Worm (Caenorhabditis elegans) whole organism, L4 larva: ENCODE data around the gene odr-7.

Experiments used
- F10B5.3 ChIP-seq: sonication (generic microtip); optimal IDR thresholded peaks from 2 replicates; lab custom pipeline; 2016; ENCODE audit warnings: mild to moderate bottlenecking, missing genetic modification characterization, missing compliant biosample characterization
- F37D6.2 ChIP-seq: sonication (generic microtip); optimal IDR thresholded peaks from 2 replicates; lab custom pipeline; 2016; ENCODE audit warnings: mild to moderate bottlenecking, missing genetic modification characterization, missing compliant biosample characterization
- Y48G9A.11 ChIP-seq: fragments of 200-800 bp; sonication (Bioruptor generic); IDR thresholded peaks from 2 replicates; pipeline ENCODE4 v1.3.6; 2022; ENCODE audit warnings: missing genetic modification reagents, missing genetic modification characterization, missing compliant biosample characterization
- Y5F2A.4 ChIP-seq: fragments of 200-800 bp; sonication (Bioruptor generic); optimal IDR thresholded peaks from 2 replicates; lab custom pipeline; 2018; ENCODE audit warnings: mild to moderate bottlenecking, missing genetic modification characterization, missing compliant biosample characterization
- aha-1 ChIP-seq: fragments of 150-350 bp; peaks from one replicate; lab custom pipeline; 2014; ENCODE audit warnings: missing biosample characterization, missing genetic modification characterization
- arid-1 ChIP-seq: fragments of 200-800 bp; sonication (Bioruptor generic); conservative IDR thresholded peaks from 2 replicates; pipeline ENCODE4 v1.3.6; 2022; ENCODE audit warnings: missing genetic modification reagents, missing genetic modification characterization, missing compliant biosample characterization
- attf-4 ChIP-seq: sonication (generic microtip); optimal IDR thresholded peaks from 3 replicates; lab custom pipeline; 2017; ENCODE audit warnings: missing biosample characterization, missing genetic modification characterization
- ceh-32 ChIP-seq: sonication (generic microtip); optimal IDR thresholded peaks from 2 replicates; lab custom pipeline; 2016; ENCODE audit warnings: mild to moderate bottlenecking, missing genetic modification characterization, missing compliant biosample characterization; ENCODE audit not compliant: poor library complexity
- ceh-44 ChIP-seq: fragments of 200-800 bp; sonication (Bioruptor generic); IDR thresholded peaks from 2 replicates; pipeline ENCODE4 v1.3.6; 2022; ENCODE audit warnings: missing genetic modification reagents, missing genetic modification characterization, missing compliant biosample characterization
- ceh-62 ChIP-seq: sonication (generic microtip); optimal IDR thresholded peaks from 2 replicates; lab custom pipeline; 2017; ENCODE audit warnings: missing biosample characterization, missing genetic modification characterization
- ces-1 ChIP-seq: fragments of 150-350 bp; sonication (generic microtip); optimal IDR thresholded peaks from 4 replicates; lab custom pipeline; 2014; ENCODE audit warnings: missing biosample characterization, missing genetic modification reagents, missing genetic modification characterization
- daf-16 ChIP-seq, 3 experiments: sonication (generic microtip); optimal IDR thresholded peaks; 2 replicates each; lab custom pipeline; 2016 to 2017; ENCODE audit warnings: missing genetic modification characterization in 3 of 3, missing genetic modification reagents in 3 of 3, mild to moderate bottlenecking in 2 of 3, missing compliant biosample characterization in 2 of 3, missing biosample characterization in 1 of 3, moderate library complexity in 1 of 3
- daf-8 ChIP-seq: fragments of 200-800 bp; sonication (Bioruptor generic); IDR thresholded peaks from 2 replicates; pipeline ENCODE4 v1.3.6; 2022; ENCODE audit warnings: missing genetic modification characterization, missing compliant biosample characterization
- dmd-6 ChIP-seq: fragments of 200-800 bp; sonication (Bioruptor generic); IDR thresholded peaks from 2 replicates; pipeline ENCODE4 v1.3.6; 2022; ENCODE audit warnings: missing genetic modification reagents, missing genetic modification characterization, missing compliant biosample characterization
- dve-1 ChIP-seq: sonication (generic microtip); optimal IDR thresholded peaks from 2 replicates; lab custom pipeline; 2017; ENCODE audit warnings: antibody characterized with exemption, mild to moderate bottlenecking, missing genetic modification characterization, missing compliant biosample characterization; ENCODE audit not compliant: insufficient read depth
- egl-27 ChIP-seq: sonication (generic microtip); optimal IDR thresholded peaks from 3 replicates; lab custom pipeline; 2017; ENCODE audit warnings: missing biosample characterization, missing genetic modification reagents, missing genetic modification characterization
- egl-43 ChIP-seq: fragments of 200-800 bp; sonication (Bioruptor generic); IDR thresholded peaks from 2 replicates; pipeline ENCODE4 v1.3.6; 2022; ENCODE audit warnings: missing genetic modification reagents, missing genetic modification characterization, missing compliant biosample characterization
- hif-1 ChIP-seq, 2 experiments: sonication (generic microtip); optimal IDR thresholded peaks; 2 replicates each; lab custom pipeline; 2016 to 2017; ENCODE audit warnings: missing compliant biosample characterization in 2 of 2, missing genetic modification characterization in 2 of 2, missing genetic modification reagents in 2 of 2, missing genotype in 2 of 2, mild to moderate bottlenecking in 1 of 2
- hlh-11 ChIP-seq: fragments of 200-800 bp; sonication (Bioruptor generic); optimal IDR thresholded peaks from 2 replicates; lab custom pipeline; 2018; ENCODE audit warnings: mild to moderate bottlenecking, missing genetic modification characterization, missing compliant biosample characterization
- hlh-30 ChIP-seq: sonication (generic microtip); optimal IDR thresholded peaks from 2 replicates; lab custom pipeline; 2017; ENCODE audit warnings: antibody characterized with exemption, mild to moderate bottlenecking, missing genetic modification characterization, missing compliant biosample characterization; ENCODE audit not compliant: insufficient read depth
- hmg-1.1 ChIP-seq: fragments of 200-800 bp; sonication (Bioruptor generic); IDR thresholded peaks from 2 replicates; pipeline ENCODE4 v1.3.6; 2022; ENCODE audit warnings: missing genetic modification reagents, missing genetic modification characterization, missing compliant biosample characterization
- lim-7 ChIP-seq: fragments of 200-800 bp; sonication (Bioruptor generic); IDR thresholded peaks from 2 replicates; pipeline ENCODE4 v1.3.6; 2022; ENCODE audit warnings: missing genetic modification characterization, missing compliant biosample characterization
- lin-15B ChIP-seq: fragments of 150-350 bp; sonication (generic microtip); optimal IDR thresholded peaks from 3 replicates; lab custom pipeline; 2014; ENCODE audit warnings: missing biosample characterization, missing genetic modification characterization
- lin-29 ChIP-seq: fragments of 200-800 bp; sonication (Bioruptor generic); IDR thresholded peaks from 2 replicates; pipeline ENCODE4 v1.3.6; 2022; ENCODE audit warnings: missing genetic modification reagents, missing genetic modification characterization, missing compliant biosample characterization
- lin-38 ChIP-seq: fragments of 200-800 bp; sonication (Bioruptor generic); IDR thresholded peaks from 2 replicates; pipeline ENCODE4 v1.3.6; 2022; ENCODE audit warnings: missing genetic modification reagents, missing genetic modification characterization, missing compliant biosample characterization
- lir-3 ChIP-seq: sonication (generic microtip); optimal IDR thresholded peaks from 2 replicates; lab custom pipeline; 2016; ENCODE audit warnings: mild to moderate bottlenecking, missing genetic modification characterization, missing compliant biosample characterization
- lsy-2 ChIP-seq, 2 experiments: fragments of 150-350 bp in 1 of 2; sonication (generic microtip) in 1 of 2; optimal IDR thresholded peaks; 2 replicates each; lab custom pipeline; 2014 to 2017; ENCODE audit warnings: missing biosample characterization in 2 of 2, missing genetic modification characterization in 2 of 2
- mep-1 ChIP-seq: fragments of 150-350 bp; sonication (generic microtip); optimal IDR thresholded peaks from 3 replicates; lab custom pipeline; 2014; ENCODE audit warnings: missing biosample characterization, missing genetic modification characterization
- mes-2 ChIP-seq: sonication (generic microtip); optimal IDR thresholded peaks from 2 replicates; lab custom pipeline; 2016; ENCODE audit warnings: missing genotype, mild to moderate bottlenecking, missing genetic modification characterization, missing compliant biosample characterization; ENCODE audit not compliant: poor library complexity, severe bottlenecking
- mxl-2 ChIP-seq: fragments of 200-800 bp; sonication (Bioruptor generic); conservative IDR thresholded peaks from 2 replicates; pipeline ENCODE4 v1.3.6; 2022; ENCODE audit warnings: missing genetic modification reagents, missing genetic modification characterization, missing compliant biosample characterization
- mxl-3 ChIP-seq: fragments of 200-800 bp; sonication (Bioruptor generic); optimal IDR thresholded peaks from 2 replicates; lab custom pipeline; 2018; ENCODE audit warnings: mild to moderate bottlenecking, missing genetic modification characterization, missing compliant biosample characterization
- nhr-102 ChIP-seq: sonication (generic microtip); optimal IDR thresholded peaks from 2 replicates; lab custom pipeline; 2016; ENCODE audit warnings: mild to moderate bottlenecking, missing genetic modification characterization, moderate library complexity, missing compliant biosample characterization
- nhr-11 ChIP-seq: fragments of 150-350 bp; optimal IDR thresholded peaks from 2 replicates; lab custom pipeline; 2014; ENCODE audit warnings: missing biosample characterization, missing genetic modification characterization
- nhr-111 ChIP-seq: fragments of 200-800 bp; sonication (Bioruptor generic); optimal IDR thresholded peaks from 2 replicates; lab custom pipeline; 2018; ENCODE audit warnings: mild to moderate bottlenecking, missing genetic modification characterization, missing compliant biosample characterization
- nhr-28 ChIP-seq: fragments of 150-350 bp; optimal IDR thresholded peaks from 2 replicates; lab custom pipeline; 2014; ENCODE audit warnings: missing biosample characterization, missing genetic modification characterization
- nhr-76 ChIP-seq: fragments of 150-350 bp; optimal IDR thresholded peaks from 2 replicates; lab custom pipeline; 2014; ENCODE audit warnings: missing biosample characterization, missing genetic modification characterization
- php-3 ChIP-seq: fragments of 200-800 bp; sonication (Bioruptor generic); IDR thresholded peaks from 2 replicates; pipeline ENCODE4 v1.3.6; 2022; ENCODE audit warnings: missing genetic modification reagents, missing genetic modification characterization, missing compliant biosample characterization
- pqm-1 ChIP-seq: sonication (generic microtip); optimal IDR thresholded peaks from 2 replicates; lab custom pipeline; 2017; ENCODE audit warnings: missing biosample characterization, missing genetic modification characterization
- set-16 ChIP-seq: fragments of 200-800 bp; sonication (Bioruptor generic); IDR thresholded peaks from 2 replicates; pipeline ENCODE4 v1.3.6; 2022; ENCODE audit warnings: missing genetic modification reagents, missing genetic modification characterization, missing compliant biosample characterization
- snpc-4 ChIP-seq: fragments of 150-350 bp; optimal IDR thresholded peaks from 2 replicates; lab custom pipeline; 2014; ENCODE audit warnings: missing biosample characterization, missing genetic modification characterization
- unc-39 ChIP-seq: sonication (generic microtip); optimal IDR thresholded peaks from 2 replicates; lab custom pipeline; 2017; ENCODE audit warnings: missing biosample characterization, missing genetic modification characterization
- unc-62 ChIP-seq, 3 experiments: fragments of 150-350 bp in 1 of 3; sonication (generic microtip); optimal IDR thresholded peaks in 2 of 3; peaks in 1 of 3; 1 replicate in 1 of 3; 2 replicates in 2 of 3; lab custom pipeline; 2014 to 2017; ENCODE audit warnings: missing biosample characterization in 3 of 3, missing genetic modification characterization in 3 of 3, missing genetic modification reagents in 3 of 3, missing genotype in 1 of 3
- zip-11 ChIP-seq: fragments of 200-800 bp; sonication (Bioruptor generic); IDR thresholded peaks from 2 replicates; pipeline ENCODE4 v1.3.6; 2022; ENCODE audit warnings: missing genetic modification characterization, missing compliant biosample characterization

odr-7 gene

DNA sequence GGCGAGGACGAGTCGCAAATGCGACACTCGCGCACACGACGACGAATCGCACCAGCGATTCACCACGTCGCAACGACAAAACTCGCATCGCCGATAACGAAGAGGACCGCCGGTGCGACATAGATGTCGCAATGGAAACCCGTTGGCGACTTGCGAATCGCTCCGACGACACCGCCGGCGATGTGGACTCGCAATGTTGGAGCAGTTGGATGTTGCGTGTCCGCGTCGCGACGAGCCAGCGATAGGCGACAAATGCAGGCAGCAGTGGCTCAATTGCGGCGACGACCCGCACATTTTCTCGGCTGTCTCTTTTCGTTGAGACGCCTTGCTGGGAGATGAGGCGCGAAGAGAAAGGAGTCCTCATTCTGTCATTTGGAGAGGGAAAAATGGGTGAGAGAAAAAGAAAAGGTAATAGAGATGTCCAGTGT lies 9.3 kb downstream of the odr-7 start (continued):
- TF ChIP-seq nhr-102 (tag; lab: Kevin White, UChicago) (peak; percentile 31), php-3 (GFP tag; lab: Robert Waterston, UW) (0 out of 2 replicates have a peak, but pooled peaks have one; percentile 8), lsy-2 (tag; optimal IDR thresholded peaks at IDR 0.05; lab: Kevin White, UChicago) (peak in 1 of 2 experiments; percentile 40), aha-1 (tag; lab: Kevin White, UChicago) (peak; percentile 73), F10B5.3 (peak; percentile 10), egl-43 (GFP tag; lab: Robert Waterston, UW) (peak; percentile 73; the same call in 1 of the 2 replicates), dve-1 (peak; percentile 52), egl-27 (tag; lab: Kevin White, UChicago) (no peak), hlh-30 (tag; lab: Kevin White, UChicago) (peak; percentile 5), hif-1 (tag; optimal IDR thresholded peaks at IDR 0.05; lab: Kevin White, UChicago) (peak in 1 of 2 experiments; percentile 67), lin-38 (peak; percentile 49)

DNA sequence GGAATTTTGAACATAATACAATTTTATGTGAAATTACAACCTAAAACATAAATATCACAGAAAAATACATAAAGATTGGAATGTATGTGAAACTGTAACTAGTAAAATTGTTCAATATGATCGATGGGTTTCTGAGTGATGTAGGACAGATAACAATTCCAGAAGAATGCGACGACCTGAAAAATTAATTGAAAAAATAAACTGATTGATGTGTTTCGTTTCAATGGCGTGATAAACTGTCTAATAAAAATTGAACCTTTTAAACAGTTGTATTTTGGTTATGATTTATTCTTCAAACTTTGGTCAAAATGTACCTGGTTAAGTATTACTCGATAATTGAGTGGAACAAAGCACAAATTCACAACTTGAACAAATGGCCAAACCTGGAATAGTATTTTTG lies 10.2 kb downstream of the odr-7 start:
- TF ChIP-seq nhr-76: peak; percentile 10
- no peak for TF ChIP-seq ces-1
- TF ChIP-seq daf-8 (GFP tag; lab: Robert Waterston, UW): no peak
- TF ChIP-seq php-3 (GFP tag; lab: Robert Waterston, UW): 0 out of 2 replicates have a peak, but pooled peaks have one; percentile 18
- TF ChIP-seq mep-1: no peak
- TF ChIP-seq dmd-6: peak; percentile 59
- no peak for TF ChIP-seq mxl-2 (GFP tag; lab: Robert Waterston, UW)
- TF ChIP-seq nhr-28 (tag; lab: Kevin White, UChicago): no peak

DNA sequence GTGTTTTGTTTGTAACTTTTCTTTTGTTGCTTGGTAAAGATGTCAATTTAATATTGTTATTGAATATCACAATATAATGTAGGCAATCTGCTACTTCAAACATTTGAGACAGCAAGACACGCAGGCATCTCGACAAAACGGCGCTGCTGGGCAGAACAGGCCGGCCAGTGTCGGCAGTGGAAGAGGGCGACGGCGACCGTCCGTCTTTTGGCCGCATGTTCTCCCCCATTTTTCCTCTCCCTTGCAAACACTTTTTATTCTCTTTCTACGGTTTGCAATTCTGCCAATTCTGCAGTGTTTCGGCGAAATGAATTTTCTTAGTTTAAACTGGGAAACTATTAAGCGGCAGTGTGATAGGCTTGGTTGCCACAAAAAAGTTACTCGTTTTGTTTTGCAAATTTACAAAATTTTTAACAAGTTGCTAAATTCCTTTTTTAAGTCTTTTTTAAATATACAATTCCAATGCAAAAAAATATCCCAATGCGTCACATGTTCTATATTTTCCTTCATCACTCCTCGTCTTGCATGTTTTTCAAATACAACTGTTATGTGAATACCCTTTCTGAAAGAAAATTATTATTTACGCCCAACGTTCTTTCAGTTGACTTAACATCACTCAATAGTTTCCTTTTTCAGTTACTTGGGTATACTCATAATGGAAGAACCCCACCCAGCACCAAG lies 12.1 kb downstream of the odr-7 start, which contains the start of gene T18D3.6:
Gene T18D3.6 (plus strand): TSS at position 631 of the 681 bp plus-strand sequence.
- TF ChIP-seq set-16 (GFP tag; lab: Robert Waterston, UW): peak; percentile 47
- peak in 1 of 2 experiments; percentile 11 for TF ChIP-seq lsy-2 (tag; optimal IDR thresholded peaks at IDR 0.05; lab: Kevin White, UChicago)
- TF ChIP-seq hlh-11: peak; percentile 51
- TF ChIP-seq Y48G9A.11 (GFP tag; lab: Robert Waterston, UW): no peak
- TF ChIP-seq zip-11 (GFP tag; lab: Robert Waterston, UW): no peak
- TF ChIP-seq unc-39 (tag; lab: Kevin White, UChicago): no peak
- TF ChIP-seq nhr-28 (tag; lab: Kevin White, UChicago): peak; percentile 33
- TF ChIP-seq lim-7: no peak
- TF ChIP-seq attf-4 (tag; lab: Kevin White, UChicago): no peak
- 0 out of 2 replicates have a peak, but pooled peaks have one; percentile 51 for TF ChIP-seq egl-43 (GFP tag; lab: Robert Waterston, UW)
- TF ChIP-seq dmd-6: peak; percentile 31; the same call in 1 of the 2 replicates
- peak; percentile 13 for TF ChIP-seq mep-1
- peak; percentile 11 for TF ChIP-seq hlh-30 (tag; lab: Kevin White, UChicago)
- TF ChIP-seq lin-29 (GFP tag; lab: Robert Waterston, UW): no peak
- no peak for TF ChIP-seq nhr-11 (tag; lab: Kevin White, UChicago)
- TF ChIP-seq mxl-3: peak; percentile 84
- no peak for TF ChIP-seq lir-3 (tag; lab: Kevin White, UChicago)
- no peak for TF ChIP-seq pqm-1 (tag; lab: Kevin White, UChicago)
- no peak for TF ChIP-seq lin-38
- no peak for TF ChIP-seq nhr-111 (GFP tag; lab: Kevin White, UChicago)
- no peak for TF ChIP-seq snpc-4 (tag; lab: Kevin White, UChicago)
- no peak for TF ChIP-seq php-3 (GFP tag; lab: Robert Waterston, UW)
- TF ChIP-seq lin-15B (tag; lab: Kevin White, UChicago): no peak
- peak; percentile 28 for TF ChIP-seq mes-2
- TF ChIP-seq arid-1 (GFP tag; lab: Robert Waterston, UW): no peak
- TF ChIP-seq ceh-62: no peak
- TF ChIP-seq hif-1 (tag; optimal IDR thresholded peaks at IDR 0.05; lab: Kevin White, UChicago): peak in 1 of 2 experiments; percentile 9
- no peak for TF ChIP-seq F37D6.2 (tag; lab: Kevin White, UChicago)
- no peak for TF ChIP-seq ceh-32 (tag; lab: Kevin White, UChicago)
- peak in 1 of 2 experiments; percentile 72 for TF ChIP-seq unc-62 (GFP tag; optimal IDR thresholded peaks at IDR 0.05 in 1 of 2; lab: Kevin White, UChicago)
- no peak for TF ChIP-seq unc-62 (tag; optimal IDR thresholded peaks at IDR 0.05; lab: Kevin White, UChicago)
- no peak for TF ChIP-seq ceh-44 (GFP tag; lab: Robert Waterston, UW)
- no peak for TF ChIP-seq daf-16 (GFP tag; optimal IDR thresholded peaks at IDR 0.05; lab: Kevin White, UChicago)
- peak; percentile 39 for TF ChIP-seq daf-16 (tag; optimal IDR thresholded peaks at IDR 0.05; lab: Kevin White, UChicago)
- peak; percentile 56 for TF ChIP-seq dve-1
- TF ChIP-seq Y5F2A.4: no peak
- TF ChIP-seq hmg-1.1: peak; percentile 52
